Worm (Caenorhabditis elegans) whole organism, late embryonic: Measurements from ENCODE around the gene mgl-1.

ENCODE experiments used
- ama-1 ChIP-seq: fragments of 150-350 bp; optimal IDR thresholded peaks from 2 replicates; lab custom pipeline; 2014
- ceh-14 ChIP-seq: sonication (generic microtip); optimal IDR thresholded peaks from 2 replicates; lab custom pipeline; 2016; ENCODE audit warnings: missing genotype, missing genetic modification characterization, missing compliant biosample characterization
- ceh-9 ChIP-seq: sonication (generic microtip); optimal IDR thresholded peaks from 2 replicates; lab custom pipeline; 2016; ENCODE audit warnings: mild to moderate bottlenecking, missing genetic modification characterization, inconsistent platforms, missing compliant biosample characterization
- elt-2 ChIP-seq: sonication (generic microtip); optimal IDR thresholded peaks from 2 replicates; lab custom pipeline; 2016; ENCODE audit warnings: missing genetic modification reagents, missing genetic modification characterization, missing compliant biosample characterization
- tbx-2 ChIP-seq: sonication (generic microtip); optimal IDR thresholded peaks from 2 replicates; lab custom pipeline; 2016; ENCODE audit warnings: missing genetic modification characterization, missing compliant biosample characterization

DNA sequence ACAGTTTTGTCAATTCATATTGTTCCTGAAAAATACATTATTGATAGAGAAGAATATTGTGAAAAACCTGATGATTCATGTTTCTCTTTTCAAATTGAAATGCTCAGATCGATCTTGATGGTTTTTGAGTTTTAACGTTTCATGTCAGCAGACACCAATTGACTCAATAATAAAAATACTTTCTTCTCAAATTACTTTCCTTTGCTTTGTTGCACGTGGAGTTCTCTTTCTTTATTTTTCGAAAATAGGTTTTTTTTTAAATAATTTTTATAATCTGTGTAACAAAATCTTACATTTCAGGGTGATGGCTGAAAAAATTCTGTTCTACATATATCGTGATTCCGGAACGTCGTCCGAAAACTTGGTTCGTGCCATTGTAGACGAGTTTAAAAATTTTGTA is 24.5 kb upstream of the mgl-1 start, which contains the start of gene F19C6.2:
- no peak for TF ChIP-seq elt-2 (tag; lab: Kevin White, UChicago)
- no peak for TF ChIP-seq tbx-2 (tag; lab: Kevin White, UChicago)
- TF ChIP-seq ceh-9 (tag; lab: Kevin White, UChicago) = no peak
- TF ChIP-seq ceh-14 (tag; lab: Kevin White, UChicago) = no peak
- TF ChIP-seq ama-1 (lab: Kevin White, UChicago) = no peak
